Fruit fly (Drosophila melanogaster) whole organism, prepupa: ENCODE measurements around the gene CG31415.

ENCODE experiments used
- Blimp-1 ChIP-seq: fragments of 200-800 bp; sonication (Bioruptor generic); optimal IDR thresholded peaks from 3 replicates; lab custom pipeline; 2017; ENCODE audit warnings: missing biosample characterization, missing genetic modification characterization, mild to moderate bottlenecking, moderate library complexity, missing genetic modification reagents
- CG10631 ChIP-seq: fragments of 200-800 bp; sonication (Bioruptor generic); optimal IDR thresholded peaks from 2 replicates; lab custom pipeline; 2016; ENCODE audit warnings: missing biosample characterization, missing genetic modification characterization
- CG10669 ChIP-seq: fragments of 200-800 bp; sonication (Bioruptor generic); optimal IDR thresholded peaks from 3 replicates; lab custom pipeline; 2018; ENCODE audit warnings: missing biosample characterization, mild to moderate bottlenecking, missing genetic modification characterization, moderate library complexity
- CG11294 ChIP-seq: fragments of 200-800 bp; sonication (Bioruptor generic); IDR thresholded peaks from 2 replicates; pipeline ENCODE4 v1.3.6; 2022; ENCODE audit warnings: missing biosample characterization, missing genetic modification characterization
- CG11902 ChIP-seq: fragments of 200-800 bp; sonication (Bioruptor generic); optimal IDR thresholded peaks from 3 replicates; lab custom pipeline; 2016; ENCODE audit warnings: missing biosample characterization, missing genetic modification characterization
- CG15336 ChIP-seq: fragments of 200-800 bp; sonication (Bioruptor generic); IDR thresholded peaks from 2 replicates; pipeline ENCODE4 v1.3.6; 2022; ENCODE audit warnings: missing biosample characterization, missing genetic modification characterization
- CG1621 ChIP-seq: fragments of 200-800 bp; sonication (Bioruptor generic); optimal IDR thresholded peaks from 3 replicates; lab custom pipeline; 2018; ENCODE audit warnings: missing biosample characterization, mild to moderate bottlenecking, missing genetic modification characterization
- CG16779 ChIP-seq: fragments of 200-800 bp; sonication (Bioruptor generic); optimal IDR thresholded peaks from 3 replicates; lab custom pipeline; 2017; ENCODE audit warnings: missing biosample characterization, mild to moderate bottlenecking, missing genetic modification characterization
- CG3032 ChIP-seq: fragments of 200-800 bp; optimal IDR thresholded peaks from 2 replicates; lab custom pipeline; 2019; ENCODE audit warnings: missing biosample characterization, mild to moderate bottlenecking, missing genetic modification characterization, moderate library complexity
- CG31627 ChIP-seq: fragments of 200-800 bp; sonication (Bioruptor generic); optimal IDR thresholded peaks from 3 replicates; lab custom pipeline; 2016; ENCODE audit warnings: missing biosample characterization, missing genetic modification characterization
- CG32006 ChIP-seq: fragments of 200-800 bp; sonication (Bioruptor generic); optimal IDR thresholded peaks from 3 replicates; lab custom pipeline; 2017; ENCODE audit warnings: missing biosample characterization, mild to moderate bottlenecking, missing genetic modification characterization
- CG34406 ChIP-seq: fragments of 200-800 bp; sonication (Bioruptor generic); optimal IDR thresholded peaks from 3 replicates; lab custom pipeline; 2016; ENCODE audit warnings: missing biosample characterization, missing genetic modification characterization
- CG6163 ChIP-seq: fragments of 200-800 bp; sonication (Bioruptor generic); IDR thresholded peaks from 3 replicates; pipeline ENCODE4 v1.3.6; 2022; ENCODE audit warnings: missing biosample characterization, missing genetic modification characterization
- CG6792 ChIP-seq: fragments of 200-800 bp; sonication (Bioruptor generic); optimal IDR thresholded peaks from 3 replicates; lab custom pipeline; 2016; ENCODE audit warnings: missing biosample characterization, missing genetic modification characterization
- CG6808 ChIP-seq: fragments of 200-800 bp; sonication (Bioruptor generic); optimal IDR thresholded peaks from 3 replicates; lab custom pipeline; 2017; ENCODE audit warnings: missing biosample characterization, missing genetic modification characterization, mild to moderate bottlenecking, moderate library complexity, missing genetic modification reagents
- CG6854 ChIP-seq: fragments of 200-800 bp; sonication (Bioruptor generic); optimal IDR thresholded peaks from 2 replicates; lab custom pipeline; 2017; ENCODE audit warnings: missing biosample characterization, mild to moderate bottlenecking, missing genetic modification characterization
- CG7368 ChIP-seq: fragments of 200-800 bp; sonication (Bioruptor generic); optimal IDR thresholded peaks from 3 replicates; lab custom pipeline; 2016; ENCODE audit warnings: missing biosample characterization, missing genetic modification characterization
- CG8119 ChIP-seq: fragments of 200-800 bp; sonication (Bioruptor generic); IDR thresholded peaks from 3 replicates; pipeline ENCODE4 v1.3.6; 2022; ENCODE audit warnings: missing biosample characterization, missing genetic modification characterization
- CG9139 ChIP-seq: fragments of 200-800 bp; sonication (Bioruptor generic); optimal IDR thresholded peaks from 3 replicates; lab custom pipeline; 2017; ENCODE audit warnings: missing biosample characterization, mild to moderate bottlenecking, missing genetic modification characterization
- Eip75B ChIP-seq: fragments of 200-800 bp; sonication (Bioruptor generic); optimal IDR thresholded peaks from 3 replicates; lab custom pipeline; 2016; ENCODE audit warnings: missing biosample characterization, missing genetic modification characterization
- Eip78C ChIP-seq: fragments of 200-800 bp; sonication (Bioruptor generic); peaks from one replicate; lab custom pipeline; 2016; ENCODE audit warnings: missing biosample characterization, missing genetic modification characterization
- Eip93F ChIP-seq: fragments of 200-800 bp; sonication (Bioruptor generic); optimal IDR thresholded peaks from 2 replicates; lab custom pipeline; 2016; ENCODE audit warnings: missing biosample characterization, mild to moderate bottlenecking, missing genetic modification characterization
- Ets96B ChIP-seq: fragments of 200-800 bp; optimal IDR thresholded peaks from 2 replicates; lab custom pipeline; 2019; ENCODE audit warnings: missing biosample characterization, mild to moderate bottlenecking, missing genetic modification characterization, moderate library complexity
- Gug ChIP-seq: fragments of 200-800 bp; sonication (Bioruptor generic); IDR thresholded peaks from 2 replicates; pipeline ENCODE4 v1.3.6; 2022; ENCODE audit warnings: missing biosample characterization, missing genetic modification characterization
- Hr39 ChIP-seq: fragments of 200-800 bp; sonication (Bioruptor generic); optimal IDR thresholded peaks from 2 replicates; lab custom pipeline; 2016; ENCODE audit warnings: missing biosample characterization, missing genetic modification characterization
- Lpt ChIP-seq: fragments of 200-800 bp; sonication (Bioruptor generic); optimal IDR thresholded peaks from 3 replicates; lab custom pipeline; 2016; ENCODE audit warnings: missing biosample characterization, missing genetic modification characterization
- Met ChIP-seq: fragments of 200-800 bp; sonication (Bioruptor generic); optimal IDR thresholded peaks from 3 replicates; lab custom pipeline; 2016; ENCODE audit warnings: missing biosample characterization, missing genetic modification characterization
- Smox ChIP-seq: fragments of 200-800 bp; sonication (Bioruptor generic); optimal IDR thresholded peaks from 3 replicates; lab custom pipeline; 2016; ENCODE audit warnings: missing biosample characterization, missing genetic modification characterization
- Sox14 ChIP-seq: fragments of 200-800 bp; sonication (Bioruptor generic); optimal IDR thresholded peaks from 3 replicates; lab custom pipeline; 2016; ENCODE audit warnings: missing biosample characterization, missing genetic modification characterization
- Sox15 ChIP-seq: fragments of 200-800 bp; sonication (Bioruptor generic); optimal IDR thresholded peaks from 3 replicates; lab custom pipeline; 2016; ENCODE audit warnings: missing biosample characterization, missing genetic modification characterization
- acj6 ChIP-seq: fragments of 200-800 bp; sonication (Bioruptor generic); optimal IDR thresholded peaks from 3 replicates; lab custom pipeline; 2016; ENCODE audit warnings: missing biosample characterization, missing genetic modification characterization
- cyc ChIP-seq: fragments of 200-800 bp; sonication (Bioruptor generic); optimal IDR thresholded peaks from 3 replicates; lab custom pipeline; 2016; ENCODE audit warnings: missing biosample characterization, missing genetic modification characterization
- dac ChIP-seq: fragments of 200-800 bp; sonication (Bioruptor generic); optimal IDR thresholded peaks from 2 replicates; lab custom pipeline; 2017; ENCODE audit warnings: missing biosample characterization, mild to moderate bottlenecking, missing genetic modification characterization
- eg ChIP-seq: fragments of 200-800 bp; sonication (Bioruptor generic); IDR thresholded peaks from 3 replicates; pipeline ENCODE4 v1.3.6; 2022; ENCODE audit warnings: missing biosample characterization, missing genetic modification characterization
- esn ChIP-seq: fragments of 200-800 bp; sonication (Bioruptor generic); optimal IDR thresholded peaks from 2 replicates; lab custom pipeline; 2016; ENCODE audit warnings: missing biosample characterization, mild to moderate bottlenecking, missing genetic modification characterization, moderate library complexity
- lz ChIP-seq: fragments of 200-800 bp; sonication (Bioruptor generic); optimal IDR thresholded peaks from 3 replicates; lab custom pipeline; 2016; ENCODE audit warnings: missing biosample characterization, missing genetic modification characterization
- pdm3 ChIP-seq: fragments of 200-800 bp; sonication (Bioruptor generic); optimal IDR thresholded peaks from 3 replicates; lab custom pipeline; 2016; ENCODE audit warnings: missing biosample characterization, missing genetic modification characterization
- salr ChIP-seq, 2 experiments: fragments of 200-800 bp; sonication (Bioruptor generic); optimal IDR thresholded peaks; 3 replicates each; lab custom pipeline; 2016 to 2018; ENCODE audit warnings: missing biosample characterization in 2 of 2, missing genetic modification characterization in 2 of 2, mild to moderate bottlenecking in 1 of 2
- spab ChIP-seq: fragments of 200-800 bp; sonication (Bioruptor generic); optimal IDR thresholded peaks from 2 replicates; lab custom pipeline; 2017; ENCODE audit warnings: missing biosample characterization, mild to moderate bottlenecking, missing genetic modification characterization, missing genetic modification reagents
- vri ChIP-seq: fragments of 200-800 bp; sonication (Bioruptor generic); optimal IDR thresholded peaks from 3 replicates; lab custom pipeline; 2016; ENCODE audit warnings: missing biosample characterization, mild to moderate bottlenecking, missing genetic modification characterization

CG31415 gene

dm6 chr3R:9746267-9746666 lies 3.0 kb downstream of the CG31415 start, which contains the start of gene CG34409:
CG34409 (minus strand) TSS chr3R:9746367.
- TF ChIP-seq Eip78C, result peak; percentile 19
- TF ChIP-seq Met, result no peak
- no peak for TF ChIP-seq dac (GFP tag; lab: Kevin White, UChicago)
- no peak for TF ChIP-seq Hr39 (GFP tag; lab: Kevin White, UChicago)
- no peak for TF ChIP-seq CG6163 (GFP tag; lab: Robert Waterston, UW)
- no peak for TF ChIP-seq CG9139 (GFP tag; lab: Kevin White, UChicago)

dm6 chr3R:9747272-9747874 lies 4.1 kb downstream of the CG31415 start, which contains the start of gene CG12948:
CG12948 (minus strand) TSS chr3R:9747744.
- TF ChIP-seq Eip75B (no peak), cyc (no peak), Blimp-1 (peak; percentile 45), CG10669 (GFP tag; lab: Kevin White, UChicago) (no peak), CG6792 (GFP tag; lab: Kevin White, UChicago) (peak; percentile 49), vri (GFP tag; lab: Kevin White, UChicago) (no peak), CG3032 (peak; percentile 64), dac (GFP tag; lab: Kevin White, UChicago) (no peak), CG1621 (tag; lab: Kevin White, UChicago) (peak; percentile 50), CG16779 (no peak), Lpt (peak; percentile 51), CG31627 (peak; percentile 60), CG8119 (GFP tag; lab: Robert Waterston, UW) (peak; percentile 48; the same call in 1 of the 3 replicates), pdm3 (GFP tag; lab: Kevin White, UChicago) (no peak), Sox15 (GFP tag; lab: Kevin White, UChicago) (no peak), CG32006 (GFP tag; lab: Kevin White, UChicago) (no peak), Eip78C (peak; percentile 86), lz (GFP tag; lab: Kevin White, UChicago) (peak; percentile 67), Gug (GFP tag; lab: Robert Waterston, UW) (0 out of 2 replicates have a peak, but pooled peaks have one; percentile 14), CG6854 (GFP tag; lab: Kevin White, UChicago) (peak; percentile 69), CG7368 (GFP tag; lab: Kevin White, UChicago) (no peak), Smox (GFP tag; lab: Kevin White, UChicago) (no peak), CG34406 (no peak), spab (GFP tag; lab: Kevin White, UChicago) (no peak), esn (peak; percentile 80), eg (GFP tag; lab: Robert Waterston, UW) (peak; percentile 47; the same call in 2 of the 3 replicates), Eip93F (GFP tag; lab: Kevin White, UChicago) (peak; percentile 39), CG15336 (GFP tag; lab: Robert Waterston, UW) (no peak; the same call in 1 of the 2 replicates)

- TF ChIP-seq CG6808 (no peak), CG10631 (no peak), acj6 (GFP tag; lab: Kevin White, UChicago) (no peak), Sox14 (GFP tag; lab: Kevin White, UChicago) (no peak), vri (GFP tag; lab: Kevin White, UChicago) (no peak), CG7368 (GFP tag; lab: Kevin White, UChicago) (no peak), CG11902 (no peak), CG3032 (no peak), CG1621 (tag; lab: Kevin White, UChicago) (no peak), Ets96B (tag; lab: Kevin White, UChicago) (no peak), Gug (GFP tag; lab: Robert Waterston, UW) (no peak), CG15336 (GFP tag; lab: Robert Waterston, UW) (no peak), CG31627 (no peak), CG11294 (GFP tag; lab: Robert Waterston, UW) (no peak), salr (GFP tag; optimal IDR thresholded peaks at IDR 0.05; lab: Kevin White, UChicago) (no peak)
Measured at dm6 chr3R:9747875-9747899, 4.4 kb downstream of the CG31415 start, which contains the start of gene PpD3. PpD3 (plus strand) TSS chr3R:9747875.
